Worm (Caenorhabditis elegans) whole organism, L1 larva: ENCODE measurements around the gene tsp-18.

Source experiments
- lin-14 ChIP-seq: fragments of 200-800 bp; sonication (Bioruptor generic); optimal IDR thresholded peaks from 2 replicates; lab custom pipeline; 2018; ENCODE audit warnings: mild to moderate bottlenecking, missing genetic modification characterization, moderate library complexity, missing compliant biosample characterization
- nhr-237 ChIP-seq: fragments of 150-350 bp; optimal IDR thresholded peaks from 2 replicates; lab custom pipeline; 2014; ENCODE audit warnings: missing biosample characterization, missing genetic modification characterization
- nhr-76 ChIP-seq: sonication (generic microtip); optimal IDR thresholded peaks from 2 replicates; lab custom pipeline; 2017; ENCODE audit warnings: missing biosample characterization, missing genetic modification characterization
- nhr-77 ChIP-seq: fragments of 150-350 bp; optimal IDR thresholded peaks from 2 replicates; lab custom pipeline; 2014; ENCODE audit warnings: missing biosample characterization, missing genetic modification characterization
- pqm-1 ChIP-seq: sonication (generic microtip); optimal IDR thresholded peaks from 3 replicates; lab custom pipeline; 2017; ENCODE audit warnings: missing biosample characterization, missing genetic modification characterization
- unc-130 ChIP-seq: fragments of 150-350 bp; optimal IDR thresholded peaks from 2 replicates; lab custom pipeline; 2017; ENCODE audit warnings: missing biosample characterization, missing genetic modification characterization, inconsistent platforms
- zag-1 ChIP-seq: fragments of 150-350 bp; optimal IDR thresholded peaks from 2 replicates; lab custom pipeline; 2014; ENCODE audit warnings: missing biosample characterization, missing genetic modification characterization

DNA sequence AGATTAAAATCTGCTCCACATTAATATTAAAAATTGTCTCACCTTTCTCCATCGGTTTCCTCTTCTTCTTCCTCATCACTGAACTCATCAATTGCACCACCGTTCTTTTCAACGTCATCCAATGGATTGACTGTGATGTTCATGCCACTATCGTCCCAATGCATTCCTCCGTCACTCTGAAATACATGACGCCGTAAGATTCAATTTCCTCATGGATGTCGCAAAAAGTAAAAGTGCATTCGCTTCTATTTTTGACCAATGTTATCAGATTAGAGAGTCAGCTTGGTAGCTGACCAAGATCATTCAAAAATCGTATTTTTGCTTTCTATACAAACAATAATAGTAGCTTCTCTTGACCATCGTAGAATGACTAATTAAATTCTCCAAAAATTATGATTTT is 42.1 kb downstream of the tsp-18 start:
- no peak for TF ChIP-seq nhr-76
- no peak for TF ChIP-seq lin-14 (GFP tag; lab: Kevin White, UChicago)
- no peak for TF ChIP-seq nhr-77 (tag; lab: Kevin White, UChicago)
- no peak for TF ChIP-seq zag-1
- no peak for TF ChIP-seq unc-130 (tag; lab: Kevin White, UChicago)
- TF ChIP-seq nhr-237 = no peak
- no peak for TF ChIP-seq pqm-1 (tag; lab: Kevin White, UChicago)
